Worm (Caenorhabditis elegans) whole organism, late embryonic: Measurements from ENCODE around the gene mnk-1.
"Not testable (repeated sequence)": the region's sequence is repeated elsewhere in the genome, so short reads cannot be mapped to it uniquely, and the experiment has no call there.

Source experiments
- ceh-30 ChIP-seq: fragments of 150-350 bp; optimal IDR thresholded peaks from 2 replicates; lab custom pipeline; 2014; ENCODE audit warnings: missing biosample characterization, missing genetic modification characterization
- ceh-34 ChIP-seq: sonication (generic microtip); optimal IDR thresholded peaks from 2 replicates; lab custom pipeline; 2016; ENCODE audit warnings: mild to moderate bottlenecking, missing genetic modification characterization, missing compliant biosample characterization
- che-1 ChIP-seq: sonication (generic microtip); optimal IDR thresholded peaks from 2 replicates; lab custom pipeline; 2016; ENCODE audit warnings: mild to moderate bottlenecking, missing genetic modification characterization, missing compliant biosample characterization
- elt-4 ChIP-seq: sonication (generic microtip); optimal IDR thresholded peaks from 2 replicates; lab custom pipeline; 2016; ENCODE audit warnings: missing genetic modification characterization, missing compliant biosample characterization
- pros-1 ChIP-seq: fragments of 150-350 bp; optimal IDR thresholded peaks from 2 replicates; lab custom pipeline; 2014; ENCODE audit warnings: missing biosample characterization, missing genetic modification reagents, missing genetic modification characterization
- sox-2 ChIP-seq: fragments of 200-800 bp; sonication (Bioruptor generic); IDR thresholded peaks from 2 replicates; pipeline ENCODE4 v1.3.6; 2022; ENCODE audit warnings: missing genetic modification reagents, missing genetic modification characterization, missing compliant biosample characterization

ce11 chrII:10493034-10493433, 61.8 kb downstream of the mnk-1 start, which contains the start of gene ZK666.8:
- not testable (repeated sequence) for TF ChIP-seq pros-1; elt-4 (tag; lab: Kevin White, UChicago); ceh-30 (tag; lab: Kevin White, UChicago); sox-2 (GFP tag; lab: Robert Waterston, UW); ceh-34 (tag; lab: Kevin White, UChicago); che-1 (tag; lab: Kevin White, UChicago)
